Worm (Caenorhabditis elegans): ENCODE measurements around the gene nhr-76.
A peak's percentile ranks its signal among the peaks of the same experiment; 100 is the strongest.

Gene nhr-76

DNA sequence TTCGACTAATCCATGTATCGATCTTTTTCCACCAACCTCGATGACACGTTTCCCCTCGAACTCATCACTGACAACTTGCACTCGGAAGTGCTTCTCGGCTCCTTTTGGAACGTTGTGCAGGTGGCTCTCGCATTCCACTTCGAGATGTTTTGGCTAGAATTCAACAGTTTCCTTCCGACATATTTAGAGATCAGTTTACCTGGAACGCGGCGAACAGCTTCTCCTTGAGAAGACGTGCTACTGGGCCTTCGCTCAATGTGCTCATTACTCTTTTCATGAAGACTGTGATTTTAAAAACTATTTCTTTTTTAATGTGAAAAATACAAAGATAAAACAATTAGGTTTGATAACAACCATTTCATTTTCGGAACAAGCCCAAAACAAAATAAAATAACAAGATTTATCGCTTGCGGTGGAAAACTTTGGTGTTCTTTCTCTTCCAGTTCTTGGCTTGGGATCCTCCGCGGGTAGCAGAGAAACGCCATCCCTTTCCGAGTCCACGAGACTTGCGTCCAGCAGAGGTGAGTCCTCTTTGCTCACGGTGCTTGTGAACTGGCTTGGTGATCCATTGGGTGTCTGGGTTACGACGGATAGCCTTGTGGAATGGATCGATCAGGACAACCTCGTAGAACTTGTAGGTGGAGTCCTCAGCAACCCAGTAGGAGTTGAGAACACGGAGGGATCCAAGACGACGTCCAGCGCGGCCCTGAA lies 26.0 kb downstream of the nhr-76 start, which contains the start of gene K11H12.1:
K11H12.1 (minus strand) TSS at position 284 of the 711 bp plus-strand sequence.
- TF ChIP-seq him-1 (tag; optimal IDR thresholded peaks at IDR 0.05) (no peak), dao-5 (tag; optimal IDR thresholded peaks at IDR 0.05) (no peak), W03F9.2 (tag; optimal IDR thresholded peaks at IDR 0.05) (no peak)

- TF ChIP-seq W03F9.2 (tag; optimal IDR thresholded peaks at IDR 0.05) (peak; percentile 99), dao-5 (tag; optimal IDR thresholded peaks at IDR 0.05) (peak; percentile 83), him-1 (tag; optimal IDR thresholded peaks at IDR 0.05) (peak; percentile 100)
Observed at ce11 chrIV:654526-655440, 27.4 kb downstream of the nhr-76 start, which contains the start of the genes rpl-15 and K11H12.8. rpl-15 (minus strand) TSS chrIV:654576. K11H12.8 (plus strand) TSS chrIV:655390.

ce11 chrIV:657046-657445 lies 29.7 kb downstream of the nhr-76 start:
- TF ChIP-seq W03F9.2 (tag; optimal IDR thresholded peaks at IDR 0.05) = no peak
- no peak for TF ChIP-seq dao-5 (tag; optimal IDR thresholded peaks at IDR 0.05)
- no peak for TF ChIP-seq him-1 (tag; optimal IDR thresholded peaks at IDR 0.05)

DNA sequence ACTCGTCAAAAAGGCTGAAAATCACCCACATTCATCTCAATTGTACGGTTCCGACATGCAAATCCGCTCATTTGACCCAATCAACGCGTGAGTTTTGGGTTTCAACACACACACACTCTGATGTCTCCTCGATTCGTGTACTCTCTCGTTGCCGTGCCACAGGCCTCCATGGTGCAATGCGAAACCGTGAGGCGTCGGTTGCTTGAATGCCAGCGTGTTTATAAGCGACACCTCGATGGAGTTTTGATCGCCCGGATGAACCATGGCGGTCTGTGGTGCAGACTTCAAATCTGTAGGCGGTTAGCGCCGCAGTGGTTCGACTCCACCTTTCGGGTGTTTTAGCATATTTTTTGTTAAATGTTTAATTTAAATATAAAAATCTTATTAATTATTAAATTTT lies 30.6 kb downstream of the nhr-76 start:
- TF ChIP-seq dao-5 (tag; optimal IDR thresholded peaks at IDR 0.05) (no peak), him-1 (tag; optimal IDR thresholded peaks at IDR 0.05) (no peak), W03F9.2 (tag; optimal IDR thresholded peaks at IDR 0.05) (no peak)

ce11 chrIV:658497-659177 lies 31.3 kb downstream of the nhr-76 start:
- TF ChIP-seq him-1 (tag; optimal IDR thresholded peaks at IDR 0.05) = no peak
- no peak for TF ChIP-seq W03F9.2 (tag; optimal IDR thresholded peaks at IDR 0.05)
- no peak for TF ChIP-seq dao-5 (tag; optimal IDR thresholded peaks at IDR 0.05)

DNA sequence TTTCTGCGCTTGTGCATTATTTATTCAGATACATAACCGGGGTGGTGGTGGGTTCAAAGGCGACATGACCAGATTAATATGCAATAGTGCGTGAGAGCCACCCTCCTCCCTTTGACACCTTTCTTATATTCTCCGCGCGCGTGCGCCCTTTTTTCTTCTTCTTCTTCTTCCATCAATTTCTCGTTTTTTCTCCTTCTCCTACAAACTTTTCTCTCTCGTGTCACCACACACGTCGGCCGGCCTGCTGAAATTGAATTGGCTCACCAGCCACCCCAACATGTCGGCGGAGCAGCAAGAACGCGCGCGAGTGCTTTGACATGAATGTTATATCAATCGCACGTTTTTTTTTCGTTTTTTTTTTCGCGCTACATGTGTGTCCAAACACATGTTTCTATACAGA lies 32.2 kb downstream of the nhr-76 start:
- TF ChIP-seq W03F9.2 (tag; optimal IDR thresholded peaks at IDR 0.05) (no peak), him-1 (tag; optimal IDR thresholded peaks at IDR 0.05) (no peak), dao-5 (tag; optimal IDR thresholded peaks at IDR 0.05) (no peak)

- TF ChIP-seq W03F9.2 (tag; optimal IDR thresholded peaks at IDR 0.05) (no peak), dao-5 (tag; optimal IDR thresholded peaks at IDR 0.05) (no peak), him-1 (tag; optimal IDR thresholded peaks at IDR 0.05) (no peak)
Observed at ce11 chrIV:661623-662022, 34.3 kb downstream of the nhr-76 start.

ce11 chrIV:664122-664521 lies 36.8 kb downstream of the nhr-76 start:
- TF ChIP-seq W03F9.2 (tag; optimal IDR thresholded peaks at IDR 0.05) (no peak), dao-5 (tag; optimal IDR thresholded peaks at IDR 0.05) (no peak), him-1 (tag; optimal IDR thresholded peaks at IDR 0.05) (no peak)

DNA sequence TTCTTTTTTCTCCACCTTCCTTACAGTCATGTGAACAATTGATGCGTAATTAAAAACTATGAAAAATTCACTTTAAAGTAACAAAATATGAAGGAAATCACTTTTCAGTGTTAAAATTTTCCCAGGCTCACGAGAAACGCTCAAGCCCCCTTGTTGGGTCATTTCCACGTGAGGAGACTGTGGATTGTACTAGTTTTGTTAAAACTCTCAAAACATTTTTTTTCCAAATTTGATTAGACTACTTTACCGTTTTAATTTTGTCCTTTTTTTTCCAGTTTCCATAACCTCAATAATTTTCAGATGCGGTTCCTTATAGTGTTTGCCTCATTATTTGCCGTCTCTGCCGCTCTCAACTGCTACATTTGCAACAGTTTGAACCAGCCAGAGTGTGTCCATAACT lies 37.9 kb downstream of the nhr-76 start, which contains the start of gene K11H12.7:
K11H12.7 (plus strand) TSS at position 301 of the 400 bp plus-strand sequence.
- no peak for TF ChIP-seq dao-5 (tag; optimal IDR thresholded peaks at IDR 0.05)
- TF ChIP-seq W03F9.2 (tag; optimal IDR thresholded peaks at IDR 0.05) = no peak
- TF ChIP-seq him-1 (tag; optimal IDR thresholded peaks at IDR 0.05) = no peak

DNA sequence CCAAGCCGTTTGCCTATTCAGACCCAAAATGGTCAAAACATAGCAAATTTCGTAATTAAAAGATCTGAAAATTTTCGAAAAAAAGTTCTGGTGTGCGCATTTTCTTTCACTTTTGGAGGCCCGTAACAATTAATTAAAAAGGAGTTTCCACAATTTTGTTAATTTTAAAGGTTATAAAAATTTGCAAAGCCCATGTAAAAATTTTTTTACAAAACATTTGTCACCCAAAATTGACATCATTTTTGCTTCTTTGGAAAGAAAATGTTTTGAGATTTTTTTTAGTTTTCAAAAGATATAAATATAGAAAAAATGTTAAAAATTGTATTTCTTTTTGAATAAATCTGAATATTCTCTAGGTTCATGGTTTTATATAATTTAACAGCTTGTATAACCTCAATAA lies 39.7 kb downstream of the nhr-76 start, which contains the start of gene K11H12.6:
K11H12.6 (plus strand) TSS at position 301 of the 400 bp plus-strand sequence.
- TF ChIP-seq dao-5 (tag; optimal IDR thresholded peaks at IDR 0.05) = no peak
- no peak for TF ChIP-seq W03F9.2 (tag; optimal IDR thresholded peaks at IDR 0.05)
- TF ChIP-seq him-1 (tag; optimal IDR thresholded peaks at IDR 0.05) = no peak

DNA sequence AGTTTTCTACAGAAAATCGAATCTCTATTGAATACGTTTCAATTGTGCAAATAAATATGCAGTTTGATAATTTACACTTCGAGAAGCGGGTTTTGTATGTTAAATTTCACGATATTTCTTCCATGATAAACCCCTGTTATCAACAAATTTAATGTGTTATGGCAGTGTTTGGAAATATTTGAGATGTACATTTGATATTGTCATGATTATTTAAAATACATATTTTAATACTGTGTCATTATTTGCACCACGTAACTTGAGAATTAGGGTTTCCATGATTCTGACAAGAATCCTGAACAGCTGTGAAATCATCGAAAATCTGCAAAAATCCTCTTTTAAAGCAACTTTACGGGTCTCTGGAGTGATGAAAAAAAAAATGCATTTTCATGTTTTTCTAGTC lies 43.1 kb downstream of the nhr-76 start, which contains the start of gene K11H12.11:
K11H12.11 (minus strand) TSS at position 101 of the 400 bp plus-strand sequence.
- TF ChIP-seq him-1 (tag; optimal IDR thresholded peaks at IDR 0.05) = no peak
- no peak for TF ChIP-seq dao-5 (tag; optimal IDR thresholded peaks at IDR 0.05)
- no peak for TF ChIP-seq W03F9.2 (tag; optimal IDR thresholded peaks at IDR 0.05)

DNA sequence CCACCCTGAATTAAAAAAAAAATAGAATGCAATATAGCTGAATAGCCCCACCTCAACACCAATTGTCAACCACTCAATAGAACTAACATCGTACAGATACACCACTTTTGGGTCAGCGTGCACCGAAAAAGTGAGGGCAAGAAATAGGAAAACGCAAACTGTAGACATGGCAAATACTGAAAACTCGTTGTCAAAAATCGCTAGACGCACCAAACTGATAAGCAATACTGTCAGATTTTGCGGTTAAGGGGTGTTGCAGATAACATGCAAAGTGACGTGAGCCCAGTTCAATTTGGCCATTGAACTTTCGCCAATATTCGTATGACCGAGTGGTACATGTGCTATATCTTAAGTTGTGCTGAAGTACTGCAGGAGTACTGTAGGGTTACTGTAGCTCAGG lies 46.0 kb downstream of the nhr-76 start, which contains the start of gene K11H12.3:
K11H12.3 (minus strand) TSS at position 168 of the 400 bp plus-strand sequence.
- TF ChIP-seq W03F9.2 (tag; optimal IDR thresholded peaks at IDR 0.05) (no peak), him-1 (tag; optimal IDR thresholded peaks at IDR 0.05) (no peak)
